Fruit fly (Drosophila melanogaster) whole organism, pupa: ENCODE data around the gene Cpr64Ac.

ENCODE experiments used
- CG10348 ChIP-seq: fragments of 200-800 bp; sonication (Bioruptor generic); IDR thresholded peaks from 2 replicates; pipeline ENCODE4 v1.3.6; 2022; ENCODE audit warnings: missing biosample characterization, missing genetic modification characterization
- CG12605 ChIP-seq: fragments of 200-800 bp; sonication (Bioruptor generic); IDR thresholded peaks from 2 replicates; pipeline ENCODE4 v1.3.6; 2022; ENCODE audit warnings: missing biosample characterization, missing genetic modification characterization
- CG13204 ChIP-seq: fragments of 200-800 bp; sonication (Bioruptor generic); optimal IDR thresholded peaks from 2 replicates; lab custom pipeline; 2018; ENCODE audit warnings: missing biosample characterization, mild to moderate bottlenecking, missing genetic modification characterization, moderate library complexity
- CG14655 ChIP-seq: fragments of 200-800 bp; sonication (Bioruptor generic); optimal IDR thresholded peaks from 3 replicates; lab custom pipeline; 2017; ENCODE audit warnings: mild to moderate bottlenecking, missing biosample characterization, missing genetic modification reagents, missing genetic modification characterization
- CG15710 ChIP-seq: fragments of 200-800 bp; sonication (Bioruptor generic); optimal IDR thresholded peaks from 2 replicates; lab custom pipeline; 2018; ENCODE audit warnings: missing biosample characterization, mild to moderate bottlenecking, missing genetic modification characterization, moderate library complexity
- CG17806 ChIP-seq: fragments of 200-800 bp; sonication (Bioruptor generic); optimal IDR thresholded peaks from 2 replicates; lab custom pipeline; 2018; ENCODE audit warnings: missing biosample characterization, mild to moderate bottlenecking, missing genetic modification characterization, moderate library complexity
- CG32121 ChIP-seq: fragments of 200-800 bp; sonication (Bioruptor generic); IDR thresholded peaks from 2 replicates; pipeline ENCODE4 v1.3.6; 2022; ENCODE audit warnings: missing biosample characterization, missing genetic modification characterization
- CG34367 ChIP-seq: fragments of 200-800 bp; sonication (Bioruptor generic); optimal IDR thresholded peaks from 2 replicates; lab custom pipeline; 2018; ENCODE audit warnings: missing biosample characterization, mild to moderate bottlenecking, missing genetic modification characterization
- CG4496 ChIP-seq: fragments of 200-800 bp; sonication (Bioruptor generic); IDR thresholded peaks from 3 replicates; pipeline ENCODE4 v1.3.6; 2022; ENCODE audit warnings: missing biosample characterization, missing genetic modification characterization
- CG8159 ChIP-seq: fragments of 200-800 bp; sonication (Bioruptor generic); optimal IDR thresholded peaks from 3 replicates; lab custom pipeline; 2018; ENCODE audit warnings: missing biosample characterization, mild to moderate bottlenecking, missing genetic modification characterization, moderate library complexity
- CG8301 ChIP-seq: fragments of 200-800 bp; sonication (Bioruptor generic); optimal IDR thresholded peaks from 2 replicates; lab custom pipeline; 2018; ENCODE audit warnings: missing biosample characterization, mild to moderate bottlenecking, missing genetic modification characterization
- CG9948 ChIP-seq: fragments of 200-800 bp; sonication (Bioruptor generic); optimal IDR thresholded peaks from 2 replicates; lab custom pipeline; 2018; ENCODE audit warnings: missing biosample characterization, mild to moderate bottlenecking, missing genetic modification characterization, moderate library complexity
- D1 ChIP-seq: fragments of 200-800 bp; sonication (Bioruptor generic); optimal IDR thresholded peaks from 2 replicates; lab custom pipeline; 2018; ENCODE audit warnings: missing biosample characterization, mild to moderate bottlenecking, missing genetic modification characterization, moderate library complexity
- EcR ChIP-seq: fragments of 200-800 bp; sonication (Bioruptor generic); optimal IDR thresholded peaks from 3 replicates; lab custom pipeline; 2019; ENCODE audit warnings: missing biosample characterization, missing genetic modification characterization, mild to moderate bottlenecking, moderate library complexity, missing genetic modification reagents
- Ets98B ChIP-seq: fragments of 200-800 bp; sonication (Bioruptor generic); IDR thresholded peaks from 2 replicates; pipeline ENCODE4 v1.3.6; 2022; ENCODE audit warnings: missing biosample characterization, missing genetic modification characterization
- Pif1A ChIP-seq: fragments of 200-800 bp; sonication (Bioruptor generic); optimal IDR thresholded peaks from 3 replicates; lab custom pipeline; 2016; ENCODE audit warnings: missing biosample characterization, missing genetic modification characterization
- Pif1B ChIP-seq: fragments of 200-800 bp; sonication (Bioruptor generic); optimal IDR thresholded peaks from 3 replicates; lab custom pipeline; 2016; ENCODE audit warnings: missing biosample characterization, missing genetic modification characterization
- Snoo ChIP-seq: fragments of 200-800 bp; sonication (Bioruptor generic); optimal IDR thresholded peaks from 3 replicates; lab custom pipeline; 2017; ENCODE audit warnings: missing biosample characterization, mild to moderate bottlenecking, missing genetic modification characterization, inconsistent platforms
- fd96Ca ChIP-seq: fragments of 200-800 bp; sonication (Bioruptor generic); IDR thresholded peaks from 3 replicates; pipeline ENCODE4 v1.3.6; 2022; ENCODE audit warnings: missing biosample characterization, missing genetic modification characterization
- gl ChIP-seq: fragments of 200-800 bp; sonication (Bioruptor generic); optimal IDR thresholded peaks from 2 replicates; lab custom pipeline; 2018; ENCODE audit warnings: missing biosample characterization, mild to moderate bottlenecking, missing genetic modification characterization
- rn ChIP-seq: fragments of 200-800 bp; sonication (Bioruptor generic); IDR thresholded peaks from 2 replicates; pipeline ENCODE4 v1.3.6; 2022; ENCODE audit warnings: missing biosample characterization, missing genetic modification characterization

The Cpr64Ac gene

DNA sequence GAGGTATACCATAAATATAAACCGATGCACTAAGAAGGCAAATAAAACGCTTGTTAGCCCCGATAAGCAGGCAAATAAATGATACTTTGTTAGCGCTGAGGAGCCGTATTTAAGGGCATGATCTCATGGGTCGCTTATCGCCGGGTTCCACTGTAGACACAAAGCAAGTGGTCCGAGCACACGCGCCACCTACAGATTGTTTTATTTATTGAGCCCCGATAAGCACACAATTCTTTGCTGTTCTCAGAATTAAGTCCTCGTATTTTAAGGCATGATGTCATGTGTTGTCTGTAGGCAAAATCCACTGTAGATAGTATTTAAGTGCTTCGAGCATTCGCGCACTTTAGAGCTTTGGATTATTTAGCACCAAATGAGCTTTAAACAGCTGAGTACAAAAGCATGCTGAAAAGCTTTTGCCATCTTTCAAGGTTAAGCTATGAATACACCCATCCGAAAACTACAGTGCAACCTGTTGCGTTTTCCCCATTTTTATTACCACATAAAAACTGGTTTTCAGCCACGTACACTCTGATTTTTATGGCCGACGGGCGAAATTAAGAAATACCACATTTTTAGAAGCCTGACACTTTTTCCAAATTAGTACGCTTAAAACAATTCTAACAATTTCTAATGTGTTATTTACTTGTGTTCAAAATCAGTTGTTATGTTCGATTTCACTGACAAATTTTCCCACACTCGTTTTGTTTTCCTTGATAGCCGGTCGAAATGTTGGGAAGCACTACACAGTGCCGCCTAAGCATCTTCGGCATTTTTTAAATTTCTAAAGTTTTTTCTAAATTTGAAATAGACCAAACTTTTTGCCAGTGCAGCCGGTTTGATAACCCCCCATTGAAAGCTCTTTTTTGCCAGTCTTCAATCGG is 27.0 kb upstream of the Cpr64Ac start, which contains the start of gene Sqor:
Sqor (plus strand) TSS at position 732 of the 881 bp plus-strand sequence.
- TF ChIP-seq Pif1B (GFP tag; lab: Kevin White, UChicago) = no peak
- TF ChIP-seq Pif1A = no peak
- peak; percentile 85 for TF ChIP-seq D1 (tag; lab: Kevin White, UChicago)
- peak; percentile 98 for TF ChIP-seq CG14655 (GFP tag; lab: Kevin White, UChicago)
- peak; percentile 92 for TF ChIP-seq CG15710 (tag; lab: Kevin White, UChicago)
- no peak for TF ChIP-seq CG13204 (GFP tag; lab: Kevin White, UChicago)
- TF ChIP-seq CG34367 (tag; lab: Kevin White, UChicago) = peak; percentile 91
- peak; percentile 90 for TF ChIP-seq CG12605
- TF ChIP-seq Ets98B = peak; percentile 93
- peak; percentile 82 for TF ChIP-seq CG10348 (GFP tag; lab: Robert Waterston, UW)
- peak; percentile 93 for TF ChIP-seq Snoo (tag; lab: Kevin White, UChicago)
- peak; percentile 98 for TF ChIP-seq CG8301 (tag; lab: Kevin White, UChicago)
- peak; percentile 92 for TF ChIP-seq CG17806 (tag; lab: Kevin White, UChicago)
- peak; percentile 82 for TF ChIP-seq gl
- peak; percentile 95 for TF ChIP-seq CG8159 (tag; lab: Kevin White, UChicago)
- TF ChIP-seq EcR (GFP tag; lab: Kevin White, UChicago) = peak; percentile 97
- TF ChIP-seq CG32121 (GFP tag; lab: Robert Waterston, UW) = peak; percentile 93
- TF ChIP-seq rn (GFP tag; lab: Robert Waterston, UW) = peak; percentile 85
- peak; percentile 97 for TF ChIP-seq fd96Ca
- peak; percentile 96 for TF ChIP-seq CG4496 (GFP tag; lab: Robert Waterston, UW)
- TF ChIP-seq CG9948 (tag; lab: Kevin White, UChicago) = peak; percentile 94

- no peak for TF ChIP-seq CG32121 (GFP tag; lab: Robert Waterston, UW)
- TF ChIP-seq CG8301 (tag; lab: Kevin White, UChicago) = no peak
Measured at dm6 chr3L:4238195-4238594, 25.5 kb upstream of the Cpr64Ac start.

DNA sequence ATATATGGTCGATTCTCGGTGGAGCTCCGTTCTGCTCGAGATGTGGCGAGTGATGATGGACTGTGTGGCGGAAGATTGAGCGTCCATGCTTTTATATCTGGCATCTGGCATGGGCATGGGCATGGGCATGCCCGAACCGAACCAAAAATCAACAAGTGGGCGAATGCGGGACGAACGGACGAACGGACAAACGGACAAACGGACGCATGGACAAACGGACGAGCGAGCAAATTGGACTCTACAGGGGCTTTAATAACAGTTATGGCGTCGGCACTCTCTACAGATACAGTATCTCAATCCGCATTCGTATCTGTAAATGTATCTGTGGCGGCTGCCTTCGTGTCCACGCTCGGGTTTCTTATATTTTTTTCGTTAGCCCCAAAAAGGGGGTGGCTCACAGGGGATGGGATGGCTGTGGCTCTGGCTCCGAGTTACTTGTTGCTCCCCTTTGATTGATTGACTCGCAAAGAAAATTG is 23.4 kb upstream of the Cpr64Ac start, which contains the start of gene ImpL2:
ImpL2 (minus strand) TSS at position 51 of the 476 bp plus-strand sequence.
- TF ChIP-seq CG4496 (GFP tag; lab: Robert Waterston, UW) (no peak), D1 (tag; lab: Kevin White, UChicago) (no peak), CG8301 (tag; lab: Kevin White, UChicago) (no peak), Snoo (tag; lab: Kevin White, UChicago) (no peak), CG15710 (tag; lab: Kevin White, UChicago) (no peak), CG34367 (tag; lab: Kevin White, UChicago) (no peak), CG17806 (tag; lab: Kevin White, UChicago) (no peak), CG13204 (GFP tag; lab: Kevin White, UChicago) (no peak), Pif1B (GFP tag; lab: Kevin White, UChicago) (no peak), CG8159 (tag; lab: Kevin White, UChicago) (no peak), EcR (GFP tag; lab: Kevin White, UChicago) (no peak), rn (GFP tag; lab: Robert Waterston, UW) (no peak), CG10348 (GFP tag; lab: Robert Waterston, UW) (no peak), CG12605 (no peak), Ets98B (no peak), Pif1A (no peak)

DNA sequence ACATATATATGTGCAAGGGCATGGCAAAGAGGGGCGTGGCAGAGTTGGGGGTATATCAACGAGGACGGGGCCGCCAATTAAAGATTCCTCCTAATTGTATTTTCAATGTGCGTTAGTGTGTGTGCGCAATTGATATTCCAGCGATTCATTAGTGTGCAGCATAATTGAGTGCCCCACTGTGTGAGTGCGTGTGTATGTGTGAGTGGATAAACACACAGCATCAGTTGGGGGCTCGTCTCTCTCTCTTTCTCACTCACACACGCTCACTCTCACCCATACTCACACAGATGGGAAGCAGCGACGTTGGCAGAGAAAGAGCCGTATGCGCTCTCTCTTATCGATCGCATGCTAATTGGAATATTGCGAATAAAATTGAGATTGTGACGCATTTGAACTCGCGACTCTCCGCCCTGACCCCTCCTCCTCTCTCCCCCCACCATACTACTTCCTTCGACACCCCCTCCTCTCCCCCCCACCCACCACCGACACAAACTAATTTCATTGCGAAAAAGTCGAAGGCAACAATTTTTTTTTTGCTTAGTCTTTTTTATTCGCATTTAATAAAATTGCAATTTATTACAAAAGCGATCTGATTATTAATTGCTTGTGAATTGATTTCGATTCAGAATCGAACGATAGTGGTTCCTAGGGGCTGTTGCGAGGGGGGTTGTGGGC is 21.0 kb upstream of the Cpr64Ac start:
- TF ChIP-seq fd96Ca (no peak), Pif1B (GFP tag; lab: Kevin White, UChicago) (no peak), CG34367 (tag; lab: Kevin White, UChicago) (no peak), EcR (GFP tag; lab: Kevin White, UChicago) (no peak), Ets98B (no peak), CG8159 (tag; lab: Kevin White, UChicago) (no peak)

- no peak for TF ChIP-seq CG4496 (GFP tag; lab: Robert Waterston, UW)
- TF ChIP-seq fd96Ca = no peak
- no peak for TF ChIP-seq Pif1A
- TF ChIP-seq CG17806 (tag; lab: Kevin White, UChicago) = no peak
- no peak for TF ChIP-seq CG9948 (tag; lab: Kevin White, UChicago)
- TF ChIP-seq CG14655 (GFP tag; lab: Kevin White, UChicago) = peak; percentile 5
Measured at dm6 chr3L:4232724-4233367, 20.1 kb upstream of the Cpr64Ac start.
